Worm (Caenorhabditis elegans) whole organism, L1 larva: ENCODE data around the gene ipp-5.
A peak's percentile ranks its signal among the peaks of the same experiment; 100 is the strongest.

Experiments
- C04F5.9 ChIP-seq: sonication (generic microtip); optimal IDR thresholded peaks from 2 replicates; lab custom pipeline; 2016; ENCODE audit warnings: missing genetic modification characterization, missing compliant biosample characterization
- F16B12.6 ChIP-seq: fragments of 150-350 bp; optimal IDR thresholded peaks from 2 replicates; lab custom pipeline; 2014; ENCODE audit warnings: missing biosample characterization, missing genetic modification characterization
- Y116A8C.19 ChIP-seq: sonication (generic microtip); optimal IDR thresholded peaks from 2 replicates; lab custom pipeline; 2016; ENCODE audit warnings: missing compliant biosample characterization, missing genetic modification characterization, borderline replicate concordance
- ama-1 ChIP-seq: fragments of 150-350 bp; optimal IDR thresholded peaks from 2 replicates; lab custom pipeline; 2014
- blmp-1 ChIP-seq: fragments of 150-350 bp; optimal IDR thresholded peaks from 2 replicates; lab custom pipeline; 2014; ENCODE audit warnings: missing biosample characterization, missing genetic modification characterization
- ceh-8 ChIP-seq: fragments of 200-800 bp; sonication (Bioruptor generic); optimal IDR thresholded peaks from 2 replicates; lab custom pipeline; 2018; ENCODE audit warnings: mild to moderate bottlenecking, missing genetic modification characterization, moderate library complexity, missing compliant biosample characterization
- ceh-88 ChIP-seq: fragments of 200-800 bp; sonication (Bioruptor generic); IDR thresholded peaks from 2 replicates; pipeline ENCODE4 v1.3.6; 2022; ENCODE audit warnings: missing genetic modification characterization, missing compliant biosample characterization
- ceh-90 ChIP-seq: sonication (generic microtip); optimal IDR thresholded peaks from 2 replicates; lab custom pipeline; 2016; ENCODE audit warnings: missing genetic modification characterization, missing compliant biosample characterization
- dpl-1 ChIP-seq, 3 experiments: fragments of 150-350 bp in 2 of 3; sonication (generic microtip) in 1 of 3; optimal IDR thresholded peaks; 2 replicates each; lab custom pipeline; 2014 to 2017; ENCODE audit warnings: missing biosample characterization in 3 of 3, missing genetic modification characterization in 3 of 3, missing genetic modification reagents in 3 of 3
- dsc-1 ChIP-seq: sonication (generic microtip); optimal IDR thresholded peaks from 2 replicates; lab custom pipeline; 2016; ENCODE audit warnings: mild to moderate bottlenecking, missing genetic modification characterization, missing compliant biosample characterization
- efl-1 ChIP-seq, 4 experiments: fragments of 150-350 bp; optimal IDR thresholded peaks in 3 of 4; peaks in 1 of 4; 1 replicate in 1 of 4; 2 replicates in 3 of 4; lab custom pipeline; 2014; ENCODE audit warnings: missing biosample characterization in 2 of 4, missing genetic modification characterization in 2 of 4, missing genetic modification reagents in 2 of 4
- efl-3 ChIP-seq: fragments of 200-800 bp; sonication (Bioruptor generic); optimal IDR thresholded peaks from 2 replicates; lab custom pipeline; 2018; ENCODE audit warnings: mild to moderate bottlenecking, missing genetic modification characterization, missing compliant biosample characterization
- elt-2 ChIP-seq: sonication (generic microtip); optimal IDR thresholded peaks from 2 replicates; lab custom pipeline; 2016; ENCODE audit warnings: missing genetic modification characterization, mild to moderate bottlenecking, inconsistent platforms, missing compliant biosample characterization, missing genetic modification reagents
- ets-5 ChIP-seq: fragments of 200-800 bp; sonication (Bioruptor generic); IDR thresholded peaks from 2 replicates; pipeline ENCODE4 v1.3.6; 2022; ENCODE audit warnings: missing genetic modification characterization, missing compliant biosample characterization
- fkh-10 ChIP-seq: sonication (generic microtip); optimal IDR thresholded peaks from 2 replicates; lab custom pipeline; 2017; ENCODE audit warnings: missing biosample characterization, missing genetic modification reagents, missing genetic modification characterization
- fkh-4 ChIP-seq: sonication (generic microtip); optimal IDR thresholded peaks from 2 replicates; lab custom pipeline; 2016; ENCODE audit warnings: missing compliant biosample characterization, missing genetic modification characterization, borderline replicate concordance
- fos-1 ChIP-seq: fragments of 150-350 bp; optimal IDR thresholded peaks from 2 replicates; lab custom pipeline; 2014; ENCODE audit warnings: missing biosample characterization, missing genetic modification characterization
- hlh-17 ChIP-seq: fragments of 200-800 bp; sonication (Bioruptor generic); optimal IDR thresholded peaks from 2 replicates; lab custom pipeline; 2018; ENCODE audit warnings: missing genetic modification characterization, mild to moderate bottlenecking, missing compliant biosample characterization, moderate library complexity, borderline replicate concordance
- hlh-4 ChIP-seq: sonication (generic microtip); optimal IDR thresholded peaks from 2 replicates; lab custom pipeline; 2016; ENCODE audit warnings: mild to moderate bottlenecking, missing genetic modification characterization, missing compliant biosample characterization
- hpl-2 ChIP-seq: fragments of 150-350 bp; optimal IDR thresholded peaks from 2 replicates; lab custom pipeline; 2014; ENCODE audit warnings: missing biosample characterization, missing genetic modification reagents, missing genetic modification characterization
- isw-1 ChIP-seq: fragments of 200-800 bp; sonication (Bioruptor generic); IDR thresholded peaks from 2 replicates; pipeline ENCODE4 v1.3.6; 2022; ENCODE audit warnings: missing genetic modification characterization, missing compliant biosample characterization
- lin-14 ChIP-seq: fragments of 200-800 bp; sonication (Bioruptor generic); optimal IDR thresholded peaks from 2 replicates; lab custom pipeline; 2018; ENCODE audit warnings: mild to moderate bottlenecking, missing genetic modification characterization, moderate library complexity, missing compliant biosample characterization
- lin-15B ChIP-seq: fragments of 150-350 bp; sonication (generic microtip); optimal IDR thresholded peaks from 3 replicates; lab custom pipeline; 2014; ENCODE audit warnings: missing biosample characterization, missing genetic modification characterization
- lir-3 ChIP-seq: sonication (generic microtip); optimal IDR thresholded peaks from 2 replicates; lab custom pipeline; 2016; ENCODE audit warnings: mild to moderate bottlenecking, missing genetic modification characterization, moderate library complexity, missing compliant biosample characterization; ENCODE audit not compliant: poor library complexity
- lsy-2 ChIP-seq, 2 experiments: fragments of 150-350 bp; optimal IDR thresholded peaks; 2 replicates each; lab custom pipeline; 2014; ENCODE audit warnings: missing biosample characterization in 2 of 2, missing genetic modification characterization in 2 of 2
- mef-2 ChIP-seq: fragments of 150-350 bp; optimal IDR thresholded peaks from 2 replicates; lab custom pipeline; 2014; ENCODE audit warnings: missing biosample characterization, missing genetic modification characterization
- mep-1 ChIP-seq: fragments of 150-350 bp; optimal IDR thresholded peaks from 2 replicates; lab custom pipeline; 2014; ENCODE audit warnings: missing biosample characterization, missing genetic modification characterization
- nhr-11 ChIP-seq: fragments of 150-350 bp; optimal IDR thresholded peaks from 2 replicates; lab custom pipeline; 2014; ENCODE audit warnings: missing biosample characterization, missing genetic modification characterization
- nhr-12 ChIP-seq: sonication (generic microtip); optimal IDR thresholded peaks from 2 replicates; lab custom pipeline; 2017; ENCODE audit warnings: missing biosample characterization, missing genetic modification characterization
- nhr-237 ChIP-seq: fragments of 150-350 bp; optimal IDR thresholded peaks from 2 replicates; lab custom pipeline; 2014; ENCODE audit warnings: missing biosample characterization, missing genetic modification characterization
- nhr-77 ChIP-seq: fragments of 150-350 bp; optimal IDR thresholded peaks from 2 replicates; lab custom pipeline; 2014; ENCODE audit warnings: missing biosample characterization, missing genetic modification characterization
- nhr-85 ChIP-seq: sonication (generic microtip); peaks from one replicate; lab custom pipeline; 2016; ENCODE audit warnings: missing genetic modification characterization, inconsistent platforms, missing compliant biosample characterization
- nhr-90 ChIP-seq: sonication (generic microtip); optimal IDR thresholded peaks from 2 replicates; lab custom pipeline; 2016; ENCODE audit warnings: mild to moderate bottlenecking, missing genetic modification characterization, missing compliant biosample characterization; ENCODE audit not compliant: poor library complexity
- pag-3 ChIP-seq: sonication (generic microtip); optimal IDR thresholded peaks from 2 replicates; lab custom pipeline; 2017; ENCODE audit warnings: missing genetic modification characterization, mild to moderate bottlenecking, missing compliant biosample characterization, antibody characterized with exemption, borderline replicate concordance; ENCODE audit not compliant: insufficient read depth
- unc-30 ChIP-seq: sonication (generic microtip); optimal IDR thresholded peaks from 2 replicates; lab custom pipeline; 2017; ENCODE audit warnings: missing biosample characterization, missing genetic modification characterization
- unc-86 ChIP-seq: sonication (generic microtip); optimal IDR thresholded peaks from 2 replicates; lab custom pipeline; 2016; ENCODE audit warnings: missing genetic modification characterization, missing compliant biosample characterization
- unc-98 ChIP-seq: fragments of 200-800 bp; sonication (Bioruptor generic); IDR thresholded peaks from 2 replicates; pipeline ENCODE4 v1.3.6; 2022; ENCODE audit warnings: missing genetic modification characterization, missing compliant biosample characterization
- xbp-1 ChIP-seq: sonication (generic microtip); optimal IDR thresholded peaks from 2 replicates; lab custom pipeline; 2016; ENCODE audit warnings: missing genetic modification characterization, missing compliant biosample characterization
- zip-4 ChIP-seq: fragments of 200-800 bp; sonication (Bioruptor generic); optimal IDR thresholded peaks from 2 replicates; lab custom pipeline; 2018; ENCODE audit warnings: mild to moderate bottlenecking, missing genetic modification characterization, moderate library complexity, missing compliant biosample characterization

Gene ipp-5

DNA sequence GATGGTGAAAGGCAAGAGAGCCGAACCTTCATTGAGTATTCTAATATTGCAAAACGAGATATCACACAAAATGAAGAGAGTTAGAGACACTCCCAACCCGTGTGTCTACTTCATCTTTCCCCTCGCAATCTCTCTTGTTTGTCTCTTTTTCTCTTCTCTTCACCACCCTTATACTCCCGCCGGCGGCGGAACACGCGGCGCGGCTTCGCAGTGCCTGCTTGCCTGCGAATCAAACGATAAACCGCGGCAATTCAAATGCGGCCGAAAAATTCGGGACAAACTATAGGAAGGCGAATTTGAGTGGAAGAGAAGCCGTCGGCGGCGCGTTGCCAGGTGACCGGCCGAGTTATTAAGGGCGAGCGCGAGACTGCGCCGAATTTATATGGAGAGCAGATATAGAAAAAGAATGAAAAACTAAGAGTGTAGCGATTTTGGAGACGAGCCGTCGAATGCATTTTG, 46.7 kb upstream of the ipp-5 start, which contains the start of gene klp-13 (continued):
- no peak for TF ChIP-seq hlh-17
- peak; percentile 76 for TF ChIP-seq unc-86 (tag; lab: Kevin White, UChicago)
- TF ChIP-seq ceh-88 (GFP tag; lab: Robert Waterston, UW), result no peak
- no peak for TF ChIP-seq C04F5.9
- TF ChIP-seq blmp-1 (tag; lab: Kevin White, UChicago), result peak; percentile 81
- TF ChIP-seq lsy-2 (tag; optimal IDR thresholded peaks at IDR 0.05; lab: Kevin White, UChicago), result peak; percentile 77 to 94
- TF ChIP-seq lin-15B, result peak; percentile 80
- TF ChIP-seq zip-4, result no peak
- TF ChIP-seq fos-1, result peak; percentile 85
- TF ChIP-seq ceh-8 (GFP tag; lab: Kevin White, UChicago), result peak; percentile 69
- no peak for TF ChIP-seq pag-3 (tag; lab: Kevin White, UChicago)

ce11 chrX:5985720-5986119, 45.5 kb upstream of the ipp-5 start:
- TF ChIP-seq dsc-1 (tag; lab: Kevin White, UChicago) (no peak), F16B12.6 (no peak), unc-98 (GFP tag; lab: Robert Waterston, UW) (no peak), nhr-12 (tag; lab: Kevin White, UChicago) (no peak), fkh-4 (tag; lab: Kevin White, UChicago) (no peak), elt-2 (tag; lab: Kevin White, UChicago) (peak; percentile 72), ceh-90 (tag; lab: Kevin White, UChicago) (no peak), hlh-4 (tag; lab: Kevin White, UChicago) (no peak), nhr-237 (tag; lab: Kevin White, UChicago) (no peak), mep-1 (tag; lab: Kevin White, UChicago) (no peak), efl-1 (optimal IDR thresholded peaks at IDR 0.05; lab: Kevin White, UChicago) (no peak), efl-1 (GFP tag; optimal IDR thresholded peaks at IDR 0.05 in 1 of 2; lab: Kevin White, UChicago) (peak in 1 of 2 experiments; percentile 17), nhr-85 (tag; lab: Kevin White, UChicago) (no peak), unc-30 (tag; lab: Kevin White, UChicago) (no peak), xbp-1 (no peak), nhr-90 (no peak), efl-3 (no peak), nhr-11 (tag; lab: Kevin White, UChicago) (no peak)

DNA sequence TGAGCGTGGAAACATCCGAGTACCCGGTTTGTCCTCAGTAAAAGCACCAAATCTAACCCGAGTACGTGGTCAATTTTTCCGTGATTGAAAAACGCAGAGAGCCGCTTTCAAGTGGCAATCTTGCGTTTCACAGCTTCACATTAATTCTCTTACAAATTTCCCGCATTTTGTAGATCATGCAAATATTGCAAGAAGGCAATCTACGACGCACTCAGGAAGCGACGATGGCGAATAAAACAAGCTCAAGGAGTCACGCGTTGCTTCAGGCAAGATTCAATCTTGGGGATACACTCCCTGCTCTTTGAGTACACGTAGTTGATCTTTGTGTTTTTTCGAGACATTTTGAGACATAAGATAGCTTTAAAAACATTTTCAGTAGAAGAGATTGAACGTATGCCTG, 43.4 kb upstream of the ipp-5 start:
- TF ChIP-seq hpl-2 (GFP tag; lab: Kevin White, UChicago), result no peak
- no peak for TF ChIP-seq nhr-237 (tag; lab: Kevin White, UChicago)
- no peak for TF ChIP-seq ceh-8 (GFP tag; lab: Kevin White, UChicago)
- TF ChIP-seq ama-1 (lab: Kevin White, UChicago), result no peak
- no peak for TF ChIP-seq isw-1 (GFP tag; lab: Robert Waterston, UW)
- no peak for TF ChIP-seq Y116A8C.19 (tag; lab: Kevin White, UChicago)
- TF ChIP-seq fkh-10 (GFP tag; lab: Kevin White, UChicago), result peak; percentile 4
- peak; percentile 53 for TF ChIP-seq lin-14
- no peak for TF ChIP-seq ceh-90 (tag; lab: Kevin White, UChicago)

DNA sequence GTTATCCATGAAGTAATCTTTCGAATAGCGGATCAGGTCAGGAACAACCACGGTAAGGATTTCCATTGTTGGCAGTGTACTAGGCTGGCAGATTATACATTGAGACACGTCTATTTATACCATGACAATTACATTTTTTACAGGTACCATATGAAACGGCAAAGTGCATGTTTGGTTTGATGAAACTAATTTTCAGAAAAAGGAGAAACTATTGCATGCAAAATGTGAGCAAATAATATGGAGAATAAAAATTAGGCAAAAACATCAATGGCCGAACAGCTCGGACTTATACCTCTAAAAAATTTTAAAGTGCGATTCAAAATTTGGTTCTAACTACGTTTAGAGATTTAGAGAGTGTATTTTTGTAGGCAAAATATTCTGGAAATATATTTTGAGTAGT, 38.5 kb upstream of the ipp-5 start, which contains the start of gene F22F4.5:
Gene F22F4.5, minus strand, starts transcription at position 101 of the 400 bp plus-strand sequence.
- no peak for TF ChIP-seq lir-3
- TF ChIP-seq dpl-1 (GFP tag; optimal IDR thresholded peaks at IDR 0.05; lab: Kevin White, UChicago), result no peak
- no peak for TF ChIP-seq hpl-2 (GFP tag; lab: Kevin White, UChicago)
- TF ChIP-seq nhr-77 (tag; lab: Kevin White, UChicago), result no peak
- no peak for TF ChIP-seq mef-2 (tag; lab: Kevin White, UChicago)
- TF ChIP-seq ets-5 (GFP tag; lab: Robert Waterston, UW), result no peak
- TF ChIP-seq efl-1 (optimal IDR thresholded peaks at IDR 0.05; lab: Kevin White, UChicago), result no peak
- peak in 1 of 2 experiments; percentile 33 for TF ChIP-seq efl-1 (GFP tag; optimal IDR thresholded peaks at IDR 0.05 in 1 of 2; lab: Kevin White, UChicago)
